Fruit fly (Drosophila melanogaster): ENCODE results near the gene CG13996.

dm6 chr2L:5986940-5987339, 33.7 kb upstream of the CG13996 start:
- no peak for TF ChIP-seq kay (GFP tag; ENCODE audit: borderline replicate concordance)
- no peak for TF ChIP-seq ovo (GFP tag; optimal IDR thresholded peaks at IDR 0.05)
- no peak for TF ChIP-seq pad (GFP tag; optimal IDR thresholded peaks at IDR 0.05)
